Worm (Caenorhabditis elegans): ENCODE results near the gene rsp-6.

Gene rsp-6

ce11 chrIV:7808583-7808982 is 17.6 kb upstream of the rsp-6 start, which contains the start of gene C33H5.1:
Gene C33H5.1 (plus strand): TSS chrIV:7808912.
- TF ChIP-seq ceh-90 (tag; optimal IDR thresholded peaks at IDR 0.05) (no peak), lsy-2 (tag; optimal IDR thresholded peaks at IDR 0.05) (no peak), F16B12.6 (tag; optimal IDR thresholded peaks at IDR 0.05) (no peak), nhr-19 (GFP tag; conservative IDR thresholded peaks at IDR 0.05) (no peak), blmp-1 (tag; optimal IDR thresholded peaks at IDR 0.05) (peak; percentile 10), ama-1 (optimal IDR thresholded peaks at IDR 0.05) (no peak), nhr-76 (tag; optimal IDR thresholded peaks at IDR 0.05) (no peak), lir-3 (tag; optimal IDR thresholded peaks at IDR 0.05; ENCODE audit: poor library complexity) (no peak), C16A3.4 (tag; optimal IDR thresholded peaks at IDR 0.05) (no peak), xbp-1 (tag; optimal IDR thresholded peaks at IDR 0.05) (no peak), efl-1 (optimal IDR thresholded peaks at IDR 0.05) (no peak), efl-1 (GFP tag; optimal IDR thresholded peaks at IDR 0.05 in 1 of 2) (peak in 1 of 2 experiments; percentile 53), nhr-20 (tag; optimal IDR thresholded peaks at IDR 0.05) (no peak), snu-23 (GFP tag; optimal IDR thresholded peaks at IDR 0.05) (no peak), aha-1 (tag; optimal IDR thresholded peaks at IDR 0.05) (no peak), snpc-4 (tag; optimal IDR thresholded peaks at IDR 0.05) (no peak), mab-9 (GFP tag; IDR thresholded peaks at IDR 0.05) (no peak), hlh-4 (tag; optimal IDR thresholded peaks at IDR 0.05) (no peak), mep-1 (tag; optimal IDR thresholded peaks at IDR 0.05) (no peak)

ce11 chrIV:7804740-7805139 is 13.7 kb upstream of the rsp-6 start, which contains the start of gene C33H5.2:
Gene C33H5.2 (plus strand): TSS chrIV:7805040.
- no peak for TF ChIP-seq fkh-10 (GFP tag; optimal IDR thresholded peaks at IDR 0.05)
- peak; percentile 37 for TF ChIP-seq blmp-1 (tag; optimal IDR thresholded peaks at IDR 0.05)
- TF ChIP-seq egl-13 (tag; optimal IDR thresholded peaks at IDR 0.05), result no peak
- no peak for TF ChIP-seq sup-37 (GFP tag; optimal IDR thresholded peaks at IDR 0.05)
- TF ChIP-seq C16A3.4 (tag; optimal IDR thresholded peaks at IDR 0.05), result no peak
- TF ChIP-seq aha-1 (tag; optimal IDR thresholded peaks at IDR 0.05), result no peak
- TF ChIP-seq mdl-1 (tag; optimal IDR thresholded peaks at IDR 0.05), result no peak
- no peak for TF ChIP-seq skn-1 (tag; optimal IDR thresholded peaks at IDR 0.05)

- TF ChIP-seq fkh-4 (tag; optimal IDR thresholded peaks at IDR 0.05; ENCODE audit: borderline replicate concordance) (no peak), C04F5.9 (tag; optimal IDR thresholded peaks at IDR 0.05) (no peak), nhr-84 (tag; optimal IDR thresholded peaks at IDR 0.05) (no peak), ceh-82 (tag; optimal IDR thresholded peaks at IDR 0.05) (no peak), unc-86 (tag; optimal IDR thresholded peaks at IDR 0.05) (no peak)
These were observed 12.2 kb upstream of the rsp-6 start, which contains the start of gene C33H5.16 for ce11 chrIV:7803250-7803649. Gene C33H5.16 (minus strand): TSS chrIV:7803350.

DNA sequence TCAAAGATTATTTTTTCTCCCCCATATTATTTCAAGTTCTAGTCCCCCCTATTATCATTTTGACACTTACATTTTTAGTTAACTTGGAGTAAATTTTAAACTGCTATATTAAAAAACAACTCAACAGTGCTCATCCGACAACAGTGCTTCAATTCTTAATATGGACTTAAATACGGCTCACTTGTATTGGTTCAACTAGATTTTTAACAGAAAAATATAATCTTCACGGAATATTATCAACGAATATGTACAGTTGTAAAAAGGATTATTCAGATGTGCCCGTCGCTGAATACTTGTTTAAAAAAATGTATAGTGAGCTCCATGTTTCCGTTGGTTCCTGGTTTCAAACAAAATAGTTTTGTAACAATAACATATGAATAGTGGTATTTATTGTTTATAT is 9.3 kb upstream of the rsp-6 start:
- TF ChIP-seq ceh-88 (GFP tag; IDR thresholded peaks at IDR 0.05), result no peak
- no peak for TF ChIP-seq efl-3 (GFP tag; optimal IDR thresholded peaks at IDR 0.05)
- no peak for TF ChIP-seq F16B12.6 (tag; optimal IDR thresholded peaks at IDR 0.05)
- no peak for TF ChIP-seq xbp-1 (tag; optimal IDR thresholded peaks at IDR 0.05)
- no peak for TF ChIP-seq ets-5 (GFP tag; IDR thresholded peaks at IDR 0.05)
- TF ChIP-seq isw-1 (GFP tag; IDR thresholded peaks at IDR 0.05), result no peak
- TF ChIP-seq sox-4 (tag; optimal IDR thresholded peaks at IDR 0.05), result no peak
- TF ChIP-seq C04F5.9 (tag; optimal IDR thresholded peaks at IDR 0.05), result no peak
- no peak for TF ChIP-seq ces-1 (GFP tag; optimal IDR thresholded peaks at IDR 0.05)
- no peak for TF ChIP-seq snpc-4 (tag; optimal IDR thresholded peaks at IDR 0.05)
- no peak for TF ChIP-seq tlp-1 (tag; optimal IDR thresholded peaks at IDR 0.05)
- no peak for TF ChIP-seq swsn-7 (tag; optimal IDR thresholded peaks at IDR 0.05)
- no peak for TF ChIP-seq fkh-8 (tag; optimal IDR thresholded peaks at IDR 0.05)
- no peak for TF ChIP-seq egl-13 (tag; optimal IDR thresholded peaks at IDR 0.05)
- TF ChIP-seq nhr-19 (GFP tag; conservative IDR thresholded peaks at IDR 0.05), result no peak
- TF ChIP-seq pqm-1 (tag; optimal IDR thresholded peaks at IDR 0.05), result no peak
- no peak for TF ChIP-seq skn-1 (tag; optimal IDR thresholded peaks at IDR 0.05)

Measured in whole organism, L1 larva.